Fruit fly (Drosophila melanogaster): Measurements from ENCODE around the gene bcn92.

Gene bcn92

DNA sequence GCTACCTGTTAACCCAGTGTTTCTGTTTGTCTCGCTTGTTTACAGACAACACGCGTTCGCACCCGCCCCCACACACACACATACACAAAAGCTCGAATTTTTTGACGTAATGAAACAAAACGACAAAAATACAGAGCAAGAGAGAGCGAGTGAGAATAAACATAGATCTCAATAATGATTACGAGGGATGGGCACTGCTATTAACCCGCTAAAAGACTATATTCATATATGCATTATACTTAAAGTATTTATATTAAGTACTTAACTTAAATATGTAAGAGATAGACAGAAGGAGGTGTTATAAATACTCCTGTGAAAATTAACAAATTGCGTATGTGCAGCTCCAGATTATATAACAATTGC, 7.6 kb downstream of the bcn92 start (continued):
- peak; percentile 1 for TF ChIP-seq gcm (GFP tag; optimal IDR thresholded peaks at IDR 0.05)
- no peak for TF ChIP-seq CG17829 (tag; optimal IDR thresholded peaks at IDR 0.05)
- TF ChIP-seq CG31441 (GFP tag; IDR thresholded peaks at IDR 0.05), result peak; percentile 47
- peak; percentile 28; the same call in 1 of the 2 replicates for TF ChIP-seq Ptx1 (GFP tag; IDR thresholded peaks at IDR 0.05)
- TF ChIP-seq CG11456 (GFP tag; IDR thresholded peaks at IDR 0.05), result no peak
- TF ChIP-seq Stat92E (GFP tag; optimal IDR thresholded peaks at IDR 0.05), result no peak
- no peak for TF ChIP-seq CG7357 (GFP tag; IDR thresholded peaks at IDR 0.05)
- TF ChIP-seq toy (GFP tag; IDR thresholded peaks at IDR 0.05), result no peak
- no peak for TF ChIP-seq CG3163 (GFP tag; optimal IDR thresholded peaks at IDR 0.05)
- TF ChIP-seq CG15696 (tag; optimal IDR thresholded peaks at IDR 0.05), result no peak
- no peak for TF ChIP-seq rib (GFP tag; IDR thresholded peaks at IDR 0.05)
- TF ChIP-seq lmd (GFP tag; IDR thresholded peaks at IDR 0.05), result peak; percentile 38; the same call in 1 of the 2 replicates
- no peak for TF ChIP-seq CG6683 (GFP tag; optimal IDR thresholded peaks at IDR 0.05)
- no peak for TF ChIP-seq ERR (GFP tag; optimal IDR thresholded peaks at IDR 0.05)
- no peak for TF ChIP-seq fu2 (GFP tag; optimal IDR thresholded peaks at IDR 0.05)
- no peak for TF ChIP-seq Dip3 (GFP tag; optimal IDR thresholded peaks at IDR 0.05)
- TF ChIP-seq Trl (optimal IDR thresholded peaks at IDR 0.05), result no peak
- peak; percentile 43 for TF ChIP-seq Trl (GFP tag; optimal IDR thresholded peaks at IDR 0.05)
- no peak; the same call in 2 of the 3 replicates for TF ChIP-seq B-H1 (GFP tag; IDR thresholded peaks at IDR 0.05)
- peak; percentile 23 for TF ChIP-seq ewg (GFP tag; optimal IDR thresholded peaks at IDR 0.05)
- TF ChIP-seq CG4730 (GFP tag; IDR thresholded peaks at IDR 0.05), result 0 out of 2 replicates have a peak, but pooled peaks have one; percentile 22
- TF ChIP-seq CG17568 (GFP tag; optimal IDR thresholded peaks at IDR 0.05), result peak; percentile 70
- no peak for TF ChIP-seq CG9797 (GFP tag; optimal IDR thresholded peaks at IDR 0.05)
- no peak for TF ChIP-seq maf-S (GFP tag; optimal IDR thresholded peaks at IDR 0.05)
- peak; percentile 40; the same call in 1 of the 3 replicates for TF ChIP-seq dysf (GFP tag; IDR thresholded peaks at IDR 0.05)
- peak; percentile 34; the same call in 1 of the 2 replicates for TF ChIP-seq onecut (GFP tag; IDR thresholded peaks at IDR 0.05)
- no peak for TF ChIP-seq ap (GFP tag; IDR thresholded peaks at IDR 0.05)
- no peak for TF ChIP-seq CG12744 (GFP tag; optimal IDR thresholded peaks at IDR 0.05)
- peak; percentile 62 for TF ChIP-seq cg (GFP tag; optimal IDR thresholded peaks at IDR 0.05)
- no peak for TF ChIP-seq Fer2 (tag; optimal IDR thresholded peaks at IDR 0.05)
- no peak for TF ChIP-seq CG30020 (tag; optimal IDR thresholded peaks at IDR 0.05)
- TF ChIP-seq GATAe (GFP tag; conservative IDR thresholded peaks at IDR 0.05), result 0 out of 2 replicates have a peak, but pooled peaks have one; percentile 12
- no peak for TF ChIP-seq ems (GFP tag; optimal IDR thresholded peaks at IDR 0.05)
- TF ChIP-seq HLH3B (GFP tag; IDR thresholded peaks at IDR 0.05), result peak; percentile 20; the same call in 1 of the 2 replicates
- TF ChIP-seq h (optimal IDR thresholded peaks at IDR 0.05), result no peak
- 0 out of 3 replicates have a peak, but pooled peaks have one; percentile 10 for TF ChIP-seq zfh1 (GFP tag; IDR thresholded peaks at IDR 0.05)
- no peak for TF ChIP-seq zen (tag; optimal IDR thresholded peaks at IDR 0.05)
- no peak for TF ChIP-seq CG16815 (GFP tag; optimal IDR thresholded peaks at IDR 0.05)
- TF ChIP-seq CG17186 (GFP tag; optimal IDR thresholded peaks at IDR 0.05), result no peak
- TF ChIP-seq otp (GFP tag; IDR thresholded peaks at IDR 0.05), result 0 out of 3 replicates have a peak, but pooled peaks have one; percentile 35
- no peak for TF ChIP-seq unc-4 (GFP tag; IDR thresholded peaks at IDR 0.05; ENCODE audit: partially characterized antibody)
- no peak for TF ChIP-seq gcm2 (GFP tag; optimal IDR thresholded peaks at IDR 0.05)
- peak; percentile 88 for TF ChIP-seq Med (GFP tag)
- TF ChIP-seq mld (GFP tag; IDR thresholded peaks at IDR 0.05; ENCODE audit: partially characterized antibody), result no peak
- no peak for TF ChIP-seq CG12942 (GFP tag; optimal IDR thresholded peaks at IDR 0.05)
- TF ChIP-seq CG31388 (GFP tag; optimal IDR thresholded peaks at IDR 0.05), result no peak
- no peak for TF ChIP-seq dmrt11E (tag; optimal IDR thresholded peaks at IDR 0.05)
- peak; percentile 54 for TF ChIP-seq PHDP (tag; optimal IDR thresholded peaks at IDR 0.05)
- TF ChIP-seq pros (GFP tag; optimal IDR thresholded peaks at IDR 0.05), result no peak
- no peak for TF ChIP-seq Sry-β (GFP tag; optimal IDR thresholded peaks at IDR 0.05)
- TF ChIP-seq pum (GFP tag; optimal IDR thresholded peaks at IDR 0.05), result no peak
- TF ChIP-seq fd102C (GFP tag; optimal IDR thresholded peaks at IDR 0.05), result peak; percentile 38

Measured in whole organism, embryonic.